Worm (Caenorhabditis elegans): ENCODE results near the gene gcna-1.

The gcna-1 gene

DNA sequence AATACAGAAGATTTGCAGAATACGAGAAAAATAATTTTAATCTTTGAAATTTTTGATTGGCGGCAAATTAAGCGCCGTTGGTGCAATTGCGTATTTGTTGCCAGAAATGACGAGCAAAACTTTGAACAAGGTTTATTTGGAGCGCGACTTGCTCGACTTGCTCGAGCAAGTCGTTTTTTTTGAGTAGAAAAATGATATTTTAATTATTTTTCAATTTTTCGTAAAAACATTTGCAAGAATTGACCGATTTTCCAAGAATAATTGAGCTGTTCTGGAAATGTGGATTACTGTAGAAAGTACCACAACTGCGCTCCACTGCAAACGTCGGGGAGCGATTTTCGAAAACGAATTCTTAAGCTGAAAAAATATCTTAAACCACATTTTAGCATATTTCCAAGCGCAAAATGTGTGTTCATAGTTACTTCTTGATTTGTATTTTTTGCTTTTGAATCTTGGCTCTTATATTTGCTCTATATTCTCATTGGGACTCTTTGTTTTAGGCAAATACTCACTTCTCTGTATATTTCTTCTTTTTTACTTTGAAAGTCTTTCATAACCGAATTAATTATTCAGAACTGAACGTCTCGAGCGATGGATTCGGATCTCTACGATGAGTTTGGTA, at the start of gene gcna-1, which contains the start of gene eftu-2:
Gene gcna-1 (minus strand): TSS at position 96 of the 622 bp plus-strand sequence.
Gene eftu-2 (plus strand): TSS at position 572 of the 622 bp plus-strand sequence.
- TF ChIP-seq unc-62 (GFP tag; optimal IDR thresholded peaks at IDR 0.05): no peak

DNA sequence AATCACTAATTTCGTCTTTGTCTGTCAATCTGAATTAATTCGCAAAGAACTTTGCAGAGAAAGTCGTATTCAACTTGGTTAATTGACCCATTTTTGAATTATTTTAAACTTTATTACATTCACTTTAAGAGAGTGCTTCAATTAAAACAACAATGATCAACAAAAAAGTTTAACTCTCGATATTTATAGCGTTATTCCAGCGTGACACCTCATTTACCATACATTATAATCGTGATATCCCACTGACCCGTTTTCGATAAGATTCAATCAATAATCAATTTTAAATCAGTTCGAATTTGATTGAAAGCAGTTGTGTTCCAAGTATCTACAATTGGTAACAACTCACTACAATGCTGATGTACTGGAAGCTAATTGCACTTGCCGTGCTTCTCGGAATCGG, 47.9 kb upstream of the gcna-1 start, which contains the start of gene clc-10:
Gene clc-10 (plus strand): TSS at position 301 of the 400 bp plus-strand sequence.
- no peak for TF ChIP-seq unc-62 (GFP tag; optimal IDR thresholded peaks at IDR 0.05)

- TF ChIP-seq unc-62 (GFP tag; optimal IDR thresholded peaks at IDR 0.05): no peak
These were observed 47.3 kb upstream of the gcna-1 start for ce11 chrIII:6056179-6056578.

DNA sequence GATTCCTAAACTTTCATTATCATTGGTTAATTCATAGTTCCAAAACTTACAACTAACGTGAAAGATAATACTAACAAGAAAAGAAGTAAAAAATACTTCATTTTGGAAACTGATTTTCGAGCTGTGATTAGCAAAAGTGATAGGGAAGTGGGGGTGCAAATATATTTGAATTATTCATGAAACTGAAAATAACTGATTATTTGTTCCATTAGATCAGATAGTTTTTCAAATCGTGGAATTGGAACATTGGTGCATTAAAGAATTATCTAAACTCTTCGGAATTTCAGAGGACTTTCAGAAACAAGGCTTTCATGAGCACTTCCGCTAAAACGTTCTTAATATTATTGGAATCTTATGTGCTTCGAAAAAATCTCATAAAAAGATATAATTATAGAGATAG, 46.8 kb upstream of the gcna-1 start, which contains the start of gene F40H6.5:
Gene F40H6.5 (minus strand): TSS at position 101 of the 400 bp plus-strand sequence.
- no peak for TF ChIP-seq unc-62 (GFP tag; optimal IDR thresholded peaks at IDR 0.05)

- TF ChIP-seq unc-62 (GFP tag; optimal IDR thresholded peaks at IDR 0.05): no peak
These were observed 38.0 kb upstream of the gcna-1 start, which contains the start of gene tbx-11 for ce11 chrIII:6046881-6047280. TSS of gene tbx-11 (minus strand) at chrIII:6046981.

DNA sequence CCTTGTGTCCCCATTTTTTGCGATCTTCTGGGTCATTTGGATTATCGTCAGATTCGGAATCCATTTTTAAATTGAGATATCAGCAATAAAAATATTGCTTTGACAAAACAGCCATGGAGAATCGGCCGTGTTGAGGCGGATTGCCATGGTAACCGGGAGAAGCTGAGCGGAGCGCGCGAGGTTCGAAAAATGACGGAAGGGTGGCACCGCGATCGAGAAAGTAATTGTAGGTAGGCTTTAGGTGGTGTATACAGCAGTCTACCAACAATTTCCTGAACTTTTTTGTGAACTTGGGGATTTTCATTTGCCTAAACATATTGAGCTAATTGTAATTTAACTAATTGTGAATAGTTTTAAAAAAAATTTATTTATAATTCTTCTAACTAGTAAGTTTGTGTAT, 30.5 kb upstream of the gcna-1 start, which contains the start of gene ift-139:
Gene ift-139 (minus strand): TSS at position 101 of the 400 bp plus-strand sequence.
- no peak for TF ChIP-seq unc-62 (GFP tag; optimal IDR thresholded peaks at IDR 0.05)

- TF ChIP-seq unc-62 (GFP tag; optimal IDR thresholded peaks at IDR 0.05): no peak
These were observed 21.6 kb upstream of the gcna-1 start, which contains the start of gene ZK328.6 for ce11 chrIII:6030483-6030882. TSS of gene ZK328.6 (minus strand) at chrIII:6030583.

DNA sequence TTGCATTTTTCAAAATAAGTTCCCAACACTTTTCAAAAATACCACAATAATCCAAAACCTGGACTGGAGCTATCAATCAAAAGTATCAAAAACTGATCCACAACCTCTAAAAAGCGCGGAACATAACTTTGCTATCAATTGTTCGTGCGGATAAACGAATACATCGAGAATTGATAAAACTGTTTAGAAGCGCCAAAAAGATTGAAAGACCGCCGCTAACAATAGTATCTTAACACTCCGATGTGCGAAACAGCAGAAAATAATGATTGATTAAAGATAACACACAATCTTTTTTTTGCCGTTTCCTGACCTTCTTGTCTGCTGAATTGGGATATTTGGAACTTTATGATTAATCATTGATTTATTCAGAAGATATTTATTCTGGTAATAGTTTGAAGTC, 19.5 kb upstream of the gcna-1 start, which contains the start of gene tbx-7:
Gene tbx-7 (minus strand): TSS at position 101 of the 400 bp plus-strand sequence.
- TF ChIP-seq unc-62 (GFP tag; optimal IDR thresholded peaks at IDR 0.05): no peak

- no peak for TF ChIP-seq unc-62 (GFP tag; optimal IDR thresholded peaks at IDR 0.05)
These were observed 10.8 kb upstream of the gcna-1 start, which contains the start of the genes npp-10 and cyk-3 for ce11 chrIII:6019512-6020209. TSS of gene npp-10 (minus strand) at chrIII:6019562. TSS of gene cyk-3 (plus strand) at chrIII:6020159.

DNA sequence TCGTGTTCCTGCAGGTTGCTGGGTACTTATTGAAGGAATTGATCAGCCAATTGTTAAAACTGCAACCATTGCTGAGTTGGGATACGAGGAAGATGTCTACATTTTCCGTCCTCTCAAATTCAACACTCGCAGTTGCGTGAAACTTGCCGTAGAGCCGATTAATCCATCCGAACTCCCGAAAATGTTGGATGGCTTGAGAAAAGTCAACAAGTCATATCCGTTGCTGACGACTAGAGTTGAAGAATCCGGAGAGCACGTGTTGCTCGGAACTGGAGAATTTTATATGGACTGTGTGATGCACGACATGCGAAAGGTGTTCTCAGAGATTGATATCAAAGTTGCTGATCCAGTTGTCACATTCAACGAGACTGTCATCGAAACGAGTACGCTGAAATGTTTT, 2.4 kb upstream of the gcna-1 start:
- TF ChIP-seq unc-62 (GFP tag; optimal IDR thresholded peaks at IDR 0.05): no peak

- no peak for TF ChIP-seq unc-62 (GFP tag; optimal IDR thresholded peaks at IDR 0.05)
These were observed 2.4 kb downstream of the gcna-1 start for ce11 chrIII:6006453-6006852.

- no peak for TF ChIP-seq unc-62 (GFP tag; optimal IDR thresholded peaks at IDR 0.05)
These were observed 6.9 kb downstream of the gcna-1 start for ce11 chrIII:6002024-6002423.

DNA sequence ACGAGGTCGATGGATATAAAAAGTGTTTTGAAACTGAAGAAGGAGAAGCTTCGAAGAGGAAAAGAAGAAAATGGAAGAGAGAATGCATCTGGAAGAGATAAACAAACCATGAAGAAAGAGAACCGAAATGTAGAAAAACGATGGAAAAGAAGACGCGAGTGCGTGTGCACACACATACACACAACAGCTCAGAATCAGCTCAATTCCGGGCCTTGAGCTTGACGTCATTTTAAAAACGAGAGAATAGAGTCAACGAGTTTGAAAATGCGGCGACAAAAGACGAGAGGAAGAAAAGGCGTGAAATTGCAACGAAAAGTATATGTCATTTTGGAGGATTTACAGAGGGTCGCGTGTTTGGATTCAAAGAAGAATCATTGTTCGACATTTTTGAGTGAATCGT, 9.3 kb downstream of the gcna-1 start:
- TF ChIP-seq unc-62 (GFP tag; optimal IDR thresholded peaks at IDR 0.05): no peak

- no peak for TF ChIP-seq unc-62 (GFP tag; optimal IDR thresholded peaks at IDR 0.05)
These were observed 10.2 kb downstream of the gcna-1 start for ce11 chrIII:5998640-5999039.

- no peak for TF ChIP-seq unc-62 (GFP tag; optimal IDR thresholded peaks at IDR 0.05)
These were observed 16.0 kb downstream of the gcna-1 start, which contains the start of gene T04C9.1 for ce11 chrIII:5992913-5993312. TSS of gene T04C9.1 (plus strand) at chrIII:5993213.

- no peak for TF ChIP-seq unc-62 (GFP tag; optimal IDR thresholded peaks at IDR 0.05)
These were observed 16.8 kb downstream of the gcna-1 start for ce11 chrIII:5992043-5992442.

Measured in whole organism, dauer.